Worm (Caenorhabditis elegans): Measurements from ENCODE around the gene C46C2.5.

The C46C2.5 gene

DNA sequence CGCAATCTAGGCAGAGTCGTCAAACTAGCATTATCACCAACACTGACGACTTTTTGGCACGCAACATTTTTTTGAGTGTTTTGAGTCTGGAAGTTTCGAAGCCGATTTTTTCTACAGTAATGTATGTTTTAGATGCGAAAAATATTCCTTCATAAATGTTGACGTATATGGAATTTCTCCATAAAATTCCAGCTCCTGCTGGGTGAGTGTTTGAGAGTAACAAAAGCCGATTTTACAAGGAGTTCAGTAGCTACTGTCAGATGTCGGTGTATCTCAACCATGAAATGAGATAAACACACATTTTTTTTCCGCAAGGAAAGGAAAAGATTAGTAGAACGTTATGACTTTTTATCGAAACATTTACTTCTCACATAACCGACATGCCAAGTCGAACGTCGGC lies 22.4 kb upstream of the C46C2.5 start:
- TF ChIP-seq hif-1 (tag; optimal IDR thresholded peaks at IDR 0.05) (no peak), unc-62 (GFP tag; optimal IDR thresholded peaks at IDR 0.05 in 1 of 2) (peak in 1 of 2 experiments; percentile 94), unc-62 (tag; optimal IDR thresholded peaks at IDR 0.05) (no peak)

DNA sequence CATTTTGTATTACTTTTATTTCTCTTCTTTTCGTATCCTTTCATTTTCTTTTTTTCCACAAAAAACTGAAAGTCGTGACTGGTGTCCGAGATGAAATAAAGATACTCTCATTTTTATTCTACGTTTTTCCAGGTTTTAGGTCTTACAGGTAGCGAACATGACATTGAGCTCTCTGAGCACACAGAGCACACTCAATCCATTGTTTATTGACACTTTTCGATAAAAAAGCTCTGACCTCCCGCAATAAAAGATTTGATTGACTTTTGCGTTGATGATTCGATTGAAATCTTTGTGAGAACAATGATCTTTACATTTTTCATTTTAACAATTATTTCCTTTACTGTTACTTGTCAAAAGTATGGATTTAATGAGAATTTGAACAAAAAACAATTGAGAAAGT lies 19.7 kb upstream of the C46C2.5 start, which contains the start of gene C46C2.6:
C46C2.6 (plus strand) TSS at position 301 of the 400 bp plus-strand sequence.
- no peak for TF ChIP-seq pqm-1 (tag; optimal IDR thresholded peaks at IDR 0.05)
- peak in 1 of 2 experiments; percentile 4 for TF ChIP-seq unc-62 (GFP tag; optimal IDR thresholded peaks at IDR 0.05 in 1 of 2)
- TF ChIP-seq unc-62 (tag; optimal IDR thresholded peaks at IDR 0.05), result no peak
- no peak for TF ChIP-seq snpc-4 (tag; optimal IDR thresholded peaks at IDR 0.05)
- no peak for TF ChIP-seq daf-8 (GFP tag; IDR thresholded peaks at IDR 0.05)
- TF ChIP-seq ceh-44 (GFP tag; IDR thresholded peaks at IDR 0.05), result no peak
- no peak for TF ChIP-seq nhr-48 (tag; optimal IDR thresholded peaks at IDR 0.05)
- no peak for TF ChIP-seq nhr-11 (tag; optimal IDR thresholded peaks at IDR 0.05)
- no peak for TF ChIP-seq nhr-28 (tag; optimal IDR thresholded peaks at IDR 0.05)
- no peak for TF ChIP-seq zfp-2 (tag; optimal IDR thresholded peaks at IDR 0.05)
- TF ChIP-seq ceh-62 (tag; optimal IDR thresholded peaks at IDR 0.05), result no peak
- peak; percentile 14 for TF ChIP-seq ama-1 (optimal IDR thresholded peaks at IDR 0.05)
- TF ChIP-seq Y75B8A.6 (GFP tag; IDR thresholded peaks at IDR 0.05), result no peak
- TF ChIP-seq zfp-3 (GFP tag; conservative IDR thresholded peaks at IDR 0.05), result no peak
- TF ChIP-seq daf-19 (GFP tag; conservative IDR thresholded peaks at IDR 0.05), result no peak

DNA sequence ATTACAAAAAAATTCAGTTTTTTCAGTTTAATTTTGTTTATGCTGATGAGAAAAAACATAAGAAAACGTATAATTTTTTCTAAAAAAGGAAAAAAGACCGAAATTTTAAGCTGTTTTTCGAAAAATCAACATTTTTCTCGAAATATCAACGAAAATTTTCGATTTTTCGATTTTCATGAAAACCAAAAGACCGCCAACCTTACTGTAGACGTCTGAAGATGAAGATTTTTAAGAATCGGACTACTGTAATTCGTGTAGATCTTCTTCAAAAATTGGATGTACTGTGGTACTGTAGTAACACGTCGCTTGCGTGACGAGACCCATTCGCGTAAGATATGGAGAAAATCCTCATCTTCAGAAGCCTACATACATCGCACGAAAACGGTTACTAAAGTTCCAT lies 18.4 kb upstream of the C46C2.5 start:
- TF ChIP-seq egl-27 (tag; optimal IDR thresholded peaks at IDR 0.05) (no peak), aha-1 (tag) (peak; percentile 91), daf-16 (GFP tag; optimal IDR thresholded peaks at IDR 0.05) (no peak), daf-16 (tag; optimal IDR thresholded peaks at IDR 0.05) (no peak), dve-1 (tag; optimal IDR thresholded peaks at IDR 0.05; ENCODE audit: insufficient read depth) (no peak)

DNA sequence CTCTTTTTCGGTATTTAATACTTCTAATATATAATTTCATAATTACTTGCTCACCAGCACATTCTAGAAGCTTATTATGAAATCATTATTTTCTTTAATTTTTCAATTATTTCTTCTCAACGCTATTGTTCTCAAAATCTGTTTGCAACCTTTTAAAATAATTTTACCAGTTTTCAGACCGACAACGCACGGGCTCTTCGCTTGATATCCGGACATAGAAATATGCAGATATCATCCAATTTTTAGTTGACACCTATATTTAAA lies 7.4 kb upstream of the C46C2.5 start, which contains the start of gene wnk-1:
wnk-1 (plus strand) TSS at position 165 of the 264 bp plus-strand sequence.
- TF ChIP-seq duxl-1 (tag; optimal IDR thresholded peaks at IDR 0.05; ENCODE audit: poor library complexity) (no peak), F37D6.2 (tag; optimal IDR thresholded peaks at IDR 0.05) (no peak), T20F7.1 (GFP tag; optimal IDR thresholded peaks at IDR 0.05) (no peak)

DNA sequence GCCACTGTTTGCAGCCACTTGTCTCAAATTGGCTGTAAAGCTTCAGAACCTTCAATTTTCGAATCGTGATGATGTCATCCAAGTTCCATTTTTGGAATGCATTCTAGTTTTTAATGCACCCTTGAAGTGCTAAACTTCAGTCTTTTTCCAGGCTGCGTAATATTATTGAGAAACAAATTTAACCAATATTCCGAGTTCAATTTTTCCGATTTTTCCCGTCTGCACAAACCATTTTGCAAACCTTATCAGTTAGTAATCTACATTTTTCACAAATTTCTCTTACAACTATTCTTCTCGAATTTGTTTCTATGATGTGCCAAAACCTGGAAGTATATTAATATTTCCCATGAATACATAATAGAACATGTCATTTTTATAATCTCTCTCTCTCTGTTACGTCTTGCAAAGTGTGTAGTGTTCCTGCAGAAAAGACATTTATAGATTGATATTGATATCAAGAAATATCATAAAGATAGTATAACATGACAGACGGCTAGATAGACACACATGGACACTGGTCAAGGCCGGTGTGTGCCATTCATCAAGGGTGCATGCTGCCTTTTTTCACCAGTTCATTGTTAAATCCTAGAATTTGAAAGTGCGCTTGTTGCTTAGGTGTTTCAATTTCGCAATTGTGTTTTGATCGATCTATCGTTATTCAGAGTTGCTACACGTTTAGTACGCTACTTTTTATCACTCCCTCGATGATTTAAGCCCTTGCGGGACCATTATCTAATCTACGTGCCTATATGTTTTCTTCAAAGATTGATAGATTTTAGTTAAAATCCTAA lies 6.9 kb upstream of the C46C2.5 start:
- TF ChIP-seq mdl-1 (tag; optimal IDR thresholded peaks at IDR 0.05) (peak in 1 of 2 experiments; percentile 7), dmd-6 (GFP tag; IDR thresholded peaks at IDR 0.05) (peak; percentile 32; the same call in 1 of the 2 replicates), nhr-28 (tag; optimal IDR thresholded peaks at IDR 0.05) (peak; percentile 46), hmg-1.1 (GFP tag; IDR thresholded peaks at IDR 0.05) (no peak), aha-1 (tag) (peak; percentile 91), zip-11 (GFP tag; IDR thresholded peaks at IDR 0.05) (no peak)

DNA sequence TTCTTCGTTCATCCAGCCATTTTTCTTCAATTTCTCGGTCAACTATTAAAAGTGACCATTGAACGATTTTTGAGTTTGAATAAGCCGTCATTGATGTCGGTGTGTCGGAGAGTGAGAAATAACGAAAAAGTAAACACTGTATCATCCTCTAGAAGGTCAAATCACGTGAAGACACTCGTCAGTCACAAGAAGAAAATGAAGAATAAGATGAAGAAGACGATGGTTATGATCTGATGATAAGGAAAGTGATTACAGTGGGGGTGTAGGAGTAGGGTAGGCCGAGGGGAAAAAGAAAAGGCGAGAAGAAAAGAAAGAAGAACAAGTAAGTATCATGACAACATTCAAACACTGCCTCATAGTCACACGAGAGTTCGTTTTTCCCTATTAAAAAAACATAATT lies 5.7 kb upstream of the C46C2.5 start:
- 0 out of 2 replicates have a peak, but pooled peaks have one; percentile 16 for TF ChIP-seq pha-4 (GFP tag; IDR thresholded peaks at IDR 0.05)
- TF ChIP-seq pha-4 (tag; optimal IDR thresholded peaks at IDR 0.05), result peak; percentile 73
- no peak for TF ChIP-seq tag-97 (GFP tag; IDR thresholded peaks at IDR 0.05)
- no peak for TF ChIP-seq nhr-111 (GFP tag; optimal IDR thresholded peaks at IDR 0.05)
- TF ChIP-seq dmd-6 (GFP tag; IDR thresholded peaks at IDR 0.05), result peak; percentile 72
- TF ChIP-seq ceh-20 (GFP tag; IDR thresholded peaks at IDR 0.05), result no peak
- TF ChIP-seq mes-2 (tag; optimal IDR thresholded peaks at IDR 0.05; ENCODE audit: poor library complexity, severe bottlenecking), result peak; percentile 31
- no peak for TF ChIP-seq spr-1 (tag; optimal IDR thresholded peaks at IDR 0.05)
- no peak for TF ChIP-seq F44E2.7 (GFP tag; IDR thresholded peaks at IDR 0.05)
- TF ChIP-seq hlh-11 (tag; optimal IDR thresholded peaks at IDR 0.05), result peak; percentile 88
- no peak for TF ChIP-seq ztf-7 (tag; optimal IDR thresholded peaks at IDR 0.05)
- peak; percentile 76 for TF ChIP-seq nhr-25 (tag; optimal IDR thresholded peaks at IDR 0.05; ENCODE audit: borderline replicate concordance, insufficient read depth)
- no peak for TF ChIP-seq T20F7.1 (GFP tag; optimal IDR thresholded peaks at IDR 0.05)
- TF ChIP-seq nhr-237 (tag; optimal IDR thresholded peaks at IDR 0.05), result no peak
- TF ChIP-seq duxl-1 (tag; optimal IDR thresholded peaks at IDR 0.05; ENCODE audit: poor library complexity), result no peak
- no peak for TF ChIP-seq attf-4 (tag; optimal IDR thresholded peaks at IDR 0.05)
- TF ChIP-seq madf-9 (GFP tag; conservative IDR thresholded peaks at IDR 0.05), result no peak
- peak; percentile 34 for TF ChIP-seq fos-1 (tag; optimal IDR thresholded peaks at IDR 0.05)

All from whole organism, L4 larva.